Worm (Caenorhabditis elegans): ENCODE data around the gene fbxa-199.

DNA sequence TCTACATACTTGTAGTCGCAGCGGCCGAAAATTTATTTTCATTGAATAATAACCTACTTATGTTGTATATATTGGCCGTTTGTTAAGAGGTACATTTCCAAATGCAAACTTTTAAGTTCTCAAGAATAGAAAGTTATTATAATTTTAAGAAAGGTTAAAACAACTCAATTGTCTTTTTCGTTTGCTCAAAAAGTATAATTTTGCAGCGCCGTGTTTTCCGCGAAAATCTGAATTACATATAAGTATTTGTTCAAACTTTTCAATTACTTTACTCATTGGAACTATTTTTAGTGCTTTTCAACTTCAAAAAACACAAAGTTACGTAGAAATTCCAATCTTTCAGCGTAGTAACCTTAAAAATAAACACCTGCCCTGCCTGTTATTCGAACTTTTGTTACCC is 46.8 kb upstream of the fbxa-199 start, which contains the start of gene srh-239:
- TF ChIP-seq tbx-9 (tag; optimal IDR thresholded peaks at IDR 0.05; ENCODE audit: borderline replicate concordance) (no peak), F33H1.4 (GFP tag; IDR thresholded peaks at IDR 0.05) (no peak), nhr-120 (GFP tag; IDR thresholded peaks at IDR 0.05) (no peak), D2030.7 (GFP tag; IDR thresholded peaks at IDR 0.05) (no peak), F55B11.4 (tag; optimal IDR thresholded peaks at IDR 0.05; ENCODE audit: borderline replicate concordance, insufficient read depth) (no peak), fkh-3 (tag; optimal IDR thresholded peaks at IDR 0.05) (no peak)

All from whole organism, young adult.